Fruit fly (Drosophila melanogaster) whole organism, embryonic: Measurements from ENCODE around the gene CG18596.

Source experiments
- BtbVII ChIP-seq: fragments of 200-800 bp; sonication (Bioruptor generic); optimal IDR thresholded peaks from 3 replicates; lab custom pipeline; 2017; ENCODE audit warnings: missing biosample characterization, mild to moderate bottlenecking, missing genetic modification characterization
- CG10321 ChIP-seq: fragments of 200-800 bp; sonication (Bioruptor generic); IDR thresholded peaks from 2 replicates; pipeline ENCODE4 v1.3.6; 2022; ENCODE audit warnings: missing biosample characterization, missing genetic modification characterization
- CG11560 ChIP-seq: fragments of 200-800 bp; sonication (Bioruptor generic); IDR thresholded peaks from 3 replicates; pipeline ENCODE4 v1.3.6; 2022; ENCODE audit warnings: missing biosample characterization, missing genetic modification characterization
- CG15073 ChIP-seq: fragments of 200-800 bp; sonication (Bioruptor generic); optimal IDR thresholded peaks from 2 replicates; lab custom pipeline; 2016; ENCODE audit warnings: missing biosample characterization, missing genetic modification characterization
- CG17829 ChIP-seq: fragments of 200-800 bp; optimal IDR thresholded peaks from 2 replicates; lab custom pipeline; 2019; ENCODE audit warnings: missing biosample characterization, mild to moderate bottlenecking, missing genetic modification characterization, moderate library complexity
- CG17912 ChIP-seq: fragments of 200-800 bp; sonication (Bioruptor generic); optimal IDR thresholded peaks from 2 replicates; lab custom pipeline; 2018; ENCODE audit warnings: missing biosample characterization, mild to moderate bottlenecking, missing genetic modification characterization
- CG31388 ChIP-seq: fragments of 200-800 bp; sonication (Bioruptor generic); optimal IDR thresholded peaks from 2 replicates; lab custom pipeline; 2016; ENCODE audit warnings: missing biosample characterization, missing genetic modification characterization
- CG4820 ChIP-seq: fragments of 200-800 bp; sonication (Bioruptor generic); optimal IDR thresholded peaks from 3 replicates; lab custom pipeline; 2016; ENCODE audit warnings: missing biosample characterization, missing genetic modification characterization
- CG4854 ChIP-seq: fragments of 200-800 bp; sonication (Bioruptor generic); optimal IDR thresholded peaks from 2 replicates; lab custom pipeline; 2016; ENCODE audit warnings: missing biosample characterization, missing genetic modification characterization, inconsistent platforms
- CG7357 ChIP-seq: fragments of 200-800 bp; sonication (Bioruptor generic); IDR thresholded peaks from 3 replicates; pipeline ENCODE4 v1.3.6; 2022; ENCODE audit warnings: missing biosample characterization, missing genetic modification characterization
- CG7963 ChIP-seq: fragments of 200-800 bp; sonication (Bioruptor generic); IDR thresholded peaks from 3 replicates; pipeline ENCODE4 v1.3.6; 2022; ENCODE audit warnings: missing biosample characterization, missing genetic modification characterization; ENCODE audit not compliant: partially characterized antibody
- CG8290 ChIP-seq, 3 experiments: fragments of 200-800 bp; sonication (Bioruptor generic); optimal IDR thresholded peaks; 2 replicates each; lab custom pipeline; 2016 to 2019; ENCODE audit warnings: missing biosample characterization in 3 of 3, missing genetic modification characterization in 3 of 3, mild to moderate bottlenecking in 2 of 3, moderate library complexity in 1 of 3
- CG8388 ChIP-seq: fragments of 200-800 bp; sonication (Bioruptor generic); optimal IDR thresholded peaks from 2 replicates; lab custom pipeline; 2019; ENCODE audit warnings: missing biosample characterization, mild to moderate bottlenecking, missing genetic modification characterization, moderate library complexity
- CG9609 ChIP-seq: fragments of 200-800 bp; sonication (Bioruptor generic); optimal IDR thresholded peaks from 3 replicates; lab custom pipeline; 2016; ENCODE audit warnings: missing biosample characterization, missing genetic modification characterization
- D19A ChIP-seq: fragments of 200-800 bp; optimal IDR thresholded peaks from 3 replicates; lab custom pipeline; 2019; ENCODE audit warnings: missing biosample characterization, mild to moderate bottlenecking, missing genetic modification characterization, moderate library complexity
- D19B ChIP-seq: fragments of 200-800 bp; sonication (Bioruptor generic); optimal IDR thresholded peaks from 2 replicates; lab custom pipeline; 2017; ENCODE audit warnings: missing biosample characterization, mild to moderate bottlenecking, missing genetic modification characterization
- Dad ChIP-seq: fragments of 200-800 bp; sonication (Bioruptor generic); optimal IDR thresholded peaks from 3 replicates; lab custom pipeline; 2016; ENCODE audit warnings: missing biosample characterization, missing genetic modification characterization
- Dbx ChIP-seq: fragments of 200-800 bp; sonication (Bioruptor generic); IDR thresholded peaks from 3 replicates; pipeline ENCODE4 v1.3.6; 2022; ENCODE audit warnings: missing biosample characterization, missing genetic modification characterization
- Deaf1 ChIP-seq: fragments of 200-800 bp; optimal IDR thresholded peaks from 3 replicates; lab custom pipeline; 2019; ENCODE audit warnings: missing biosample characterization, mild to moderate bottlenecking, missing genetic modification characterization, moderate library complexity
- Drgx ChIP-seq: fragments of 200-800 bp; sonication (Bioruptor generic); IDR thresholded peaks from 2 replicates; pipeline ENCODE4 v1.3.6; 2022; ENCODE audit warnings: missing biosample characterization, missing genetic modification characterization
- Gug ChIP-seq: fragments of 200-800 bp; sonication (Bioruptor generic); IDR thresholded peaks from 4 replicates; pipeline ENCODE4 v1.3.6; 2022; ENCODE audit warnings: missing biosample characterization, missing genetic modification characterization
- H15 ChIP-seq: fragments of 200-800 bp; sonication (Bioruptor generic); IDR thresholded peaks from 3 replicates; pipeline ENCODE4 v1.3.6; 2022; ENCODE audit warnings: missing biosample characterization, missing genetic modification characterization
- HmgZ ChIP-seq: fragments of 200-800 bp; sonication (Bioruptor generic); optimal IDR thresholded peaks from 2 replicates; lab custom pipeline; 2018; ENCODE audit warnings: missing biosample characterization, mild to moderate bottlenecking, missing genetic modification characterization
- MTF-1 ChIP-seq: fragments of 200-800 bp; sonication (Bioruptor generic); optimal IDR thresholded peaks from 2 replicates; lab custom pipeline; 2018; ENCODE audit warnings: missing biosample characterization, mild to moderate bottlenecking, missing genetic modification characterization, borderline replicate concordance
- NK7.1 ChIP-seq: fragments of 200-800 bp; sonication (Bioruptor generic); optimal IDR thresholded peaks from 3 replicates; lab custom pipeline; 2016; ENCODE audit warnings: missing biosample characterization, missing genetic modification characterization
- Oli ChIP-seq: fragments of 200-800 bp; sonication (Bioruptor generic); optimal IDR thresholded peaks from 2 replicates; lab custom pipeline; 2018; ENCODE audit warnings: missing biosample characterization, mild to moderate bottlenecking, missing genetic modification characterization, moderate library complexity
- Pdp1 ChIP-seq, 2 experiments: fragments of 200-800 bp; sonication (Bioruptor generic); optimal IDR thresholded peaks; 3 replicates each; lab custom pipeline; 2016; ENCODE audit warnings: missing biosample characterization in 2 of 2, missing genetic modification characterization in 2 of 2, mild to moderate bottlenecking in 1 of 2, moderate library complexity in 1 of 2
- Poxn ChIP-seq: fragments of 200-800 bp; sonication (Bioruptor generic); IDR thresholded peaks from 2 replicates; pipeline ENCODE4 v1.3.6; 2022; ENCODE audit warnings: missing biosample characterization, missing genetic modification characterization
- Sox100B ChIP-seq: fragments of 200-800 bp; sonication (Bioruptor generic); optimal IDR thresholded peaks from 3 replicates; lab custom pipeline; 2018; ENCODE audit warnings: missing biosample characterization, mild to moderate bottlenecking, missing genetic modification characterization
- Sox102F ChIP-seq: fragments of 200-800 bp; sonication (Bioruptor generic); optimal IDR thresholded peaks from 2 replicates; lab custom pipeline; 2018; ENCODE audit warnings: missing biosample characterization, mild to moderate bottlenecking, missing genetic modification characterization, moderate library complexity
- cg ChIP-seq: fragments of 200-800 bp; sonication (Bioruptor generic); optimal IDR thresholded peaks from 3 replicates; lab custom pipeline; 2019; ENCODE audit warnings: missing biosample characterization, mild to moderate bottlenecking, missing genetic modification characterization, moderate library complexity
- chn ChIP-seq: fragments of 200-800 bp; sonication (Bioruptor generic); optimal IDR thresholded peaks from 2 replicates; lab custom pipeline; 2016; ENCODE audit warnings: missing biosample characterization, missing genetic modification characterization
- cwo ChIP-seq: fragments of 200-800 bp; sonication (Bioruptor generic); optimal IDR thresholded peaks from 3 replicates; lab custom pipeline; 2017; ENCODE audit warnings: missing biosample characterization, missing genetic modification characterization, mild to moderate bottlenecking, moderate library complexity, missing genetic modification reagents
- dmrt11E ChIP-seq: fragments of 200-800 bp; sonication (Bioruptor generic); optimal IDR thresholded peaks from 3 replicates; lab custom pipeline; 2018; ENCODE audit warnings: missing biosample characterization, mild to moderate bottlenecking, missing genetic modification characterization, moderate library complexity
- emc ChIP-seq: fragments of 200-800 bp; sonication (Bioruptor generic); optimal IDR thresholded peaks from 2 replicates; lab custom pipeline; 2016; ENCODE audit warnings: missing biosample characterization, missing genetic modification characterization
- fd64A ChIP-seq: fragments of 200-800 bp; sonication (Bioruptor generic); optimal IDR thresholded peaks from 3 replicates; lab custom pipeline; 2018; ENCODE audit warnings: missing biosample characterization, mild to moderate bottlenecking, missing genetic modification characterization
- gce ChIP-seq: fragments of 200-800 bp; sonication (Bioruptor generic); IDR thresholded peaks from 3 replicates; pipeline ENCODE4 v1.3.6; 2022; ENCODE audit warnings: missing biosample characterization, missing genetic modification characterization
- jing ChIP-seq: fragments of 200-800 bp; sonication (Bioruptor generic); optimal IDR thresholded peaks from 2 replicates; lab custom pipeline; 2018; ENCODE audit warnings: missing biosample characterization, mild to moderate bottlenecking, missing genetic modification characterization
- kah ChIP-seq: fragments of 200-800 bp; sonication (Bioruptor generic); optimal IDR thresholded peaks from 2 replicates; lab custom pipeline; 2018; ENCODE audit warnings: missing biosample characterization, mild to moderate bottlenecking, missing genetic modification characterization
- mam ChIP-seq: fragments of 200-800 bp; sonication (Bioruptor generic); optimal IDR thresholded peaks from 3 replicates; lab custom pipeline; 2016; ENCODE audit warnings: missing biosample characterization, missing genetic modification characterization
- pros ChIP-seq: fragments of 200-800 bp; sonication (Bioruptor generic); optimal IDR thresholded peaks from 3 replicates; lab custom pipeline; 2019; ENCODE audit warnings: missing biosample characterization, mild to moderate bottlenecking, missing genetic modification characterization, moderate library complexity
- pzg ChIP-seq: fragments of 200-800 bp; sonication (Bioruptor generic); optimal IDR thresholded peaks from 3 replicates; lab custom pipeline; 2018; ENCODE audit warnings: missing biosample characterization, mild to moderate bottlenecking, missing genetic modification characterization, moderate library complexity
- run ChIP-seq: fragments of 200-800 bp; sonication (Bioruptor generic); optimal IDR thresholded peaks from 3 replicates; lab custom pipeline; 2018; ENCODE audit warnings: missing biosample characterization, mild to moderate bottlenecking, missing genetic modification characterization
- scrt ChIP-seq: fragments of 200-800 bp; sonication (Bioruptor generic); optimal IDR thresholded peaks from 2 replicates; lab custom pipeline; 2018; ENCODE audit warnings: missing biosample characterization, mild to moderate bottlenecking, missing genetic modification characterization, moderate library complexity
- sisA ChIP-seq: fragments of 200-800 bp; sonication (Bioruptor generic); IDR thresholded peaks from 2 replicates; pipeline ENCODE4 v1.3.6; 2022; ENCODE audit warnings: missing biosample characterization, missing genetic modification characterization
- tio ChIP-seq: fragments of 200-800 bp; sonication (Bioruptor generic); optimal IDR thresholded peaks from 2 replicates; lab custom pipeline; 2017; ENCODE audit warnings: missing biosample characterization, missing genetic modification characterization, inconsistent platforms
- ttk ChIP-seq: fragments of 200-800 bp; sonication (Bioruptor generic); IDR thresholded peaks from 2 replicates; pipeline ENCODE4 v2.1.2; 2022; ENCODE audit warnings: missing biosample characterization, missing genetic modification characterization
- vnd ChIP-seq: fragments of 200-800 bp; sonication (Bioruptor generic); IDR thresholded peaks from 3 replicates; pipeline ENCODE4 v1.3.6; 2022; ENCODE audit warnings: missing biosample characterization, missing genetic modification characterization; ENCODE audit not compliant: partially characterized antibody

Gene CG18596

DNA sequence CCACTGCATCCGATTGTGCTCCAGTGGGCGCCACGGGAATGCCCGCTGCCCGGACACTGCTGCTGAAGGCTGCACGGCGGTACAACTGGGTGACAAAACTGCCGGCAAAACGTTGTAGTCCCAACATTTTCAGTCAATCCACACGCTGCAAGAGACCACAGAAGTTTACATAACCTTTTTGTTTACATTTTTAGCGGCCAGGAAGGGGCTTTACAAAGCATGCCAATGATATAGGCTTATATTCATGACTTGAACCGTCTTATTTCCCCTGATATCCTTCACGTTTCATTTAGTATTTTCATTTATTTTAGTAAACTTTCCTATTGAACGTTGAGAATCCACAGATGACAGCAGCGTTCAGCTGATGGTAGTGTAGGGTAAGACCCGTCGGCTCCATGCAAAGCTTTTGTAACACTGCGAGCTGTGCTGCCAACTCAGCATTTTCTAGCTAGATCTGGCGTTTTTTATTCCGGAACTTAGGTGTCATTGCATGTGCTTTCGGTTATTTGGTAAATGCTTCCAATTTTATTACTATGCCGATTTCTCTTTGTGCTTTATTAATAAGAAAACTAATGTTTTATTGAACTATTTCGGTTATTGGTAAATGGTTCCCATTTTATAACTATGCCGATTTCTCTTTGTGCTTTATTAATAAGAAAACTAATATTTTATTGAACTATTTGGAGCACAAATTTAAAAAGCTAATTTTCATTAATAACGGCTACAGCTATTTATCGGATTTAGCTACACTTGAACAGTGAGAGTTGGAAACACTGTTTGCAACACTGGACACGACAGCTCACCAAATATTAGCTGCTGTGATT, 35.0 kb downstream of the CG18596 start, which contains the start of the genes CG13850 and lqfR (continued):
- TF ChIP-seq pros (GFP tag; lab: Kevin White, UChicago) (no peak), emc (GFP tag; lab: Kevin White, UChicago) (peak; percentile 54), BtbVII (GFP tag; lab: Kevin White, UChicago) (peak; percentile 70), run (tag; lab: Kevin White, UChicago) (no peak), Sox102F (no peak), Drgx (peak; percentile 41), gce (GFP tag; lab: Robert Waterston, UW) (no peak), cwo (GFP tag; lab: Kevin White, UChicago) (peak; percentile 58), CG10321 (GFP tag; lab: Robert Waterston, UW) (0 out of 2 replicates have a peak, but pooled peaks have one; percentile 4), jing (GFP tag; lab: Kevin White, UChicago) (no peak), vnd (GFP tag; lab: Robert Waterston, UW) (no peak), H15 (GFP tag; lab: Robert Waterston, UW) (no peak; the same call in 1 of the 3 replicates), Gug (GFP tag; lab: Robert Waterston, UW) (peak; percentile 59; the same call in 3 of the 4 replicates), CG9609 (GFP tag; lab: Kevin White, UChicago) (peak; percentile 81), fd64A (no peak), ttk (GFP tag; lab: Robert Waterston, UW) (no peak; the same call in 1 of the 2 replicates), CG8290 (GFP tag; optimal IDR thresholded peaks at IDR 0.05; lab: Kevin White, UChicago) (peak; percentile 81), CG8290 (tag; optimal IDR thresholded peaks at IDR 0.05; lab: Kevin White, UChicago) (peak in 1 of 2 experiments; percentile 69), MTF-1 (GFP tag; lab: Kevin White, UChicago) (no peak), CG15073 (GFP tag; lab: Kevin White, UChicago) (no peak), kah (GFP tag; lab: Kevin White, UChicago) (no peak), CG7357 (GFP tag; lab: Robert Waterston, UW) (0 out of 3 replicates have a peak, but pooled peaks have one; percentile 7), HmgZ (peak; percentile 67), scrt (GFP tag; lab: Kevin White, UChicago) (no peak), mam (GFP tag; lab: Kevin White, UChicago) (peak; percentile 85), sisA (peak; percentile 58), Deaf1 (no peak), CG8388 (GFP tag; lab: Kevin White, UChicago) (peak; percentile 2), CG4854 (peak; percentile 79), Poxn (GFP tag; lab: Robert Waterston, UW) (no peak), Oli (tag; lab: Kevin White, UChicago) (peak; percentile 66), pzg (GFP tag; lab: Kevin White, UChicago) (peak; percentile 55), CG17912 (GFP tag; lab: Kevin White, UChicago) (peak; percentile 19), chn (peak; percentile 80), Dad (GFP tag; lab: Kevin White, UChicago) (peak; percentile 72), NK7.1 (GFP tag; lab: Kevin White, UChicago) (peak; percentile 39), CG31388 (GFP tag; lab: Kevin White, UChicago) (no peak), cg (GFP tag; lab: Kevin White, UChicago) (no peak), Pdp1 (GFP tag; optimal IDR thresholded peaks at IDR 0.05; lab: Kevin White, UChicago) (peak; percentile 80 to 90), D19A (tag; lab: Kevin White, UChicago) (no peak), tio (no peak), Sox100B (GFP tag; lab: Kevin White, UChicago) (peak; percentile 82), D19B (GFP tag; lab: Kevin White, UChicago) (peak; percentile 66), CG4820 (GFP tag; lab: Kevin White, UChicago) (peak; percentile 83), dmrt11E (tag; lab: Kevin White, UChicago) (peak; percentile 68), Dbx (GFP tag; lab: Robert Waterston, UW) (peak; percentile 69), CG7963 (GFP tag; lab: Robert Waterston, UW) (no peak), CG11560 (tag; lab: Robert Waterston, UW) (no peak; the same call in 2 of the 3 replicates), CG17829 (tag; lab: Kevin White, UChicago) (peak; percentile 54)
